Worm (Caenorhabditis elegans) whole organism, mixed stage, embryonic: ENCODE measurements around the gene T19H5.6.

Source experiments
- bed-3 ChIP-seq: fragments of 200-800 bp; sonication (Bioruptor generic); optimal IDR thresholded peaks from 3 replicates; lab custom pipeline; 2018; ENCODE audit warnings: mild to moderate bottlenecking, missing genetic modification characterization, moderate library complexity, missing compliant biosample characterization
- elt-3 ChIP-seq: fragments of 150-350 bp; optimal IDR thresholded peaks from 2 replicates; lab custom pipeline; 2014; ENCODE audit warnings: missing biosample characterization, missing genetic modification characterization
- flh-1 ChIP-seq: fragments of 200-800 bp; sonication (Bioruptor generic); optimal IDR thresholded peaks from 2 replicates; lab custom pipeline; 2018; ENCODE audit warnings: mild to moderate bottlenecking, missing genetic modification characterization, moderate library complexity, missing compliant biosample characterization
- lin-13 ChIP-seq: fragments of 150-350 bp; optimal IDR thresholded peaks from 2 replicates; lab custom pipeline; 2014; ENCODE audit warnings: missing biosample characterization, missing genetic modification characterization
- mep-1 ChIP-seq: fragments of 150-350 bp; optimal IDR thresholded peaks from 2 replicates; lab custom pipeline; 2017; ENCODE audit warnings: missing biosample characterization, missing genetic modification reagents, missing genetic modification characterization, inconsistent platforms
- nhr-2 ChIP-seq: fragments of 150-350 bp; optimal IDR thresholded peaks from 2 replicates; lab custom pipeline; 2014; ENCODE audit warnings: missing biosample characterization, missing genetic modification characterization
- nhr-28 ChIP-seq: fragments of 150-350 bp; optimal IDR thresholded peaks from 2 replicates; lab custom pipeline; 2014; ENCODE audit warnings: missing biosample characterization, missing genetic modification characterization
- sptf-1 ChIP-seq: sonication (generic microtip); optimal IDR thresholded peaks from 2 replicates; lab custom pipeline; 2017; ENCODE audit warnings: mild to moderate bottlenecking, missing genetic modification characterization, moderate library complexity, missing compliant biosample characterization
- unc-62 ChIP-seq: fragments of 150-350 bp; optimal IDR thresholded peaks from 2 replicates; lab custom pipeline; 2014; ENCODE audit warnings: missing biosample characterization, missing genetic modification reagents, missing genetic modification characterization

DNA sequence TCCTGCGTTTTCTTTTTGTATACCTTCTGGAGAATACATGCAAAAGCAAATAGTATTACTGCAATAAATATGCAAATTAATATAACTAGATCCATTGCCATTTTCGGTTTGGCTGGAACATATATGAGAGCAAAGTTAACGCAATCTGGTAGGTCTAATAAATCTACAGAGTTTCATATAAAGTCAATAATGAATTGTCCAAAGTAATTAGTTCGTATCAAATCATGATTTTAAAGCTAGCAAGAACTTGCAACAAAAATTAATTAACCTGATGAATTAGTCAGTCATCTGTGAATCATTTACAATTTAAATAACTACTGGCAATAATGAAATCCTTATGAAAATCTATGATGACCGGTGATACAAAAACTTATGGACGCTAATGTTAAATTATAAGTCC, 24.7 kb downstream of the T19H5.6 start, which contains the start of gene R09D1.13:
- TF ChIP-seq bed-3 (GFP tag; lab: Kevin White, UChicago) (no peak), unc-62 (no peak), lin-13 (tag; lab: Kevin White, UChicago) (no peak), flh-1 (GFP tag; lab: Kevin White, UChicago) (no peak), nhr-28 (tag; lab: Kevin White, UChicago) (no peak), nhr-2 (tag; lab: Kevin White, UChicago) (no peak), elt-3 (tag; lab: Kevin White, UChicago) (no peak), mep-1 (tag; lab: Kevin White, UChicago) (no peak), sptf-1 (tag; lab: Kevin White, UChicago) (no peak)
